Worm (Caenorhabditis elegans): ENCODE data around the gene F11E6.6.

- TF ChIP-seq nfya-1 (tag; optimal IDR thresholded peaks at IDR 0.05; ENCODE audit: insufficient read depth) (no peak), unc-62 (GFP tag; optimal IDR thresholded peaks at IDR 0.05) (no peak)
Observed at ce11 chrIV:17473034-17473433, 7.2 kb upstream of the F11E6.6 start, which contains the start of gene gba-3.
